Worm (Caenorhabditis elegans) whole organism, L2 larva: Measurements from ENCODE around the gene T21B10.3.

Experiments used
- aly-2 ChIP-seq: fragments of 150-350 bp; optimal IDR thresholded peaks from 2 replicates; lab custom pipeline; 2014; ENCODE audit warnings: missing biosample characterization, missing genetic modification characterization
- blmp-1 ChIP-seq: sonication (generic microtip); optimal IDR thresholded peaks from 2 replicates; lab custom pipeline; 2017; ENCODE audit warnings: missing genetic modification characterization, mild to moderate bottlenecking, missing compliant biosample characterization, antibody characterized with exemption, moderate library complexity; ENCODE audit not compliant: insufficient read depth
- lin-13 ChIP-seq: fragments of 150-350 bp; optimal IDR thresholded peaks from 2 replicates; lab custom pipeline; 2014; ENCODE audit warnings: missing biosample characterization, missing genetic modification reagents, missing genetic modification characterization
- lin-39 ChIP-seq: fragments of 150-350 bp; optimal IDR thresholded peaks from 2 replicates; lab custom pipeline; 2014; ENCODE audit warnings: missing biosample characterization, missing genetic modification reagents, missing genetic modification characterization
- nhr-12 ChIP-seq: fragments of 150-350 bp; optimal IDR thresholded peaks from 2 replicates; lab custom pipeline; 2014; ENCODE audit warnings: missing biosample characterization, missing genetic modification characterization
- nhr-237 ChIP-seq: fragments of 150-350 bp; optimal IDR thresholded peaks from 2 replicates; lab custom pipeline; 2014; ENCODE audit warnings: missing biosample characterization, missing genetic modification characterization
- unc-62 ChIP-seq: fragments of 150-350 bp; optimal IDR thresholded peaks from 2 replicates; lab custom pipeline; 2014; ENCODE audit warnings: missing biosample characterization, missing genetic modification reagents, missing genetic modification characterization

- no peak for TF ChIP-seq lin-39 (tag; lab: Kevin White, UChicago)
- no peak for TF ChIP-seq aly-2 (tag; lab: Kevin White, UChicago)
- TF ChIP-seq nhr-237 = no peak
- no peak for TF ChIP-seq unc-62
- no peak for TF ChIP-seq nhr-12 (tag; lab: Kevin White, UChicago)
- TF ChIP-seq lin-13 (GFP tag; lab: Kevin White, UChicago) = no peak
- no peak for TF ChIP-seq blmp-1 (tag; lab: Kevin White, UChicago)
These were observed 26.2 kb downstream of the T21B10.3 start, which contains the start of gene cal-2 for ce11 chrII:8960414-8960813.
